Fruit fly (Drosophila melanogaster) Kc167 (cell line): ENCODE measurements around the gene CG10163.

ENCODE experiments used
- Myc ChIP-seq: fragments of >200 bp; optimal IDR thresholded peaks from 2 replicates; lab custom pipeline; 2017; ENCODE audit warnings: missing external identifiers
- Sin3A ChIP-seq: fragments of >200 bp; optimal IDR thresholded peaks from 2 replicates; lab custom pipeline; 2018; ENCODE audit warnings: missing external identifiers
- insv ChIP-seq: fragments of >200 bp; optimal IDR thresholded peaks from 3 replicates; lab custom pipeline; 2018; ENCODE audit warnings: missing external identifiers
- psq ChIP-seq: fragments of >200 bp; optimal IDR thresholded peaks from 2 replicates; lab custom pipeline; 2017; ENCODE audit warnings: missing external identifiers
- ttk ChIP-seq: sonication (Bioruptor generic); optimal IDR thresholded peaks from 2 replicates; lab custom pipeline; 2017; ENCODE audit warnings: missing external identifiers

DNA sequence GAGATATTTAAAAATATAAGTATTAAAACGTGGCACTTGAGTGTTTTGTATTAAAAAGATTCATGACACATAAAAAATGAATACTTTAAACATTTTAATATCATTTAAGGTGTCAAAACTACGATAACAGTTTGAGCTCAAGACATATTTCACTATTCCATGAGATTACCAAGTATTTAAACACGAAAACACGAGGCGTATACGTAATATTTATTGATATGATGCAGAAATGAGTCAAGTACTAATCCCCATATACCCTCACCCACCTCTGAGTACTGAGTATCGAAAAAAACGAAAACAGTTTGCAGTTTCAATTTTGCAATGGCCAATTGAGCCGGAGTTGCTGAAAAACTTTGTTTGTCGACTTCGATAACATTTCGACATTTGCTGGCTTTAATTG lies 9.5 kb upstream of the CG10163 start:
- TF ChIP-seq Myc (no peak), ttk (no peak), insv (lab: Kevin White, UChicago) (no peak), psq (lab: Kevin White, UChicago) (no peak), Sin3A (lab: Kevin White, UChicago) (no peak)
